Worm (Caenorhabditis elegans): ENCODE results near the gene clec-262.

- TF ChIP-seq lsy-2 (tag; optimal IDR thresholded peaks at IDR 0.05) (no peak), nhr-76 (tag; optimal IDR thresholded peaks at IDR 0.05) (no peak), elt-1 (tag; optimal IDR thresholded peaks at IDR 0.05; ENCODE audit: borderline replicate concordance, insufficient read depth) (no peak)
These were observed 32.3 kb upstream of the clec-262 start for ce11 chrV:20279309-20279708.

Data from whole organism, mixed stage, embryonic.